Worm (Caenorhabditis elegans): Measurements from ENCODE around the gene K04C2.7.
A peak's percentile ranks its signal among the peaks of the same experiment; 100 is the strongest.

Gene K04C2.7

ce11 chrIII:6887574-6887973, 6.7 kb downstream of the K04C2.7 start (continued):
- TF ChIP-seq nhr-6 (tag; optimal IDR thresholded peaks at IDR 0.05) (peak; percentile 49), ceh-32 (tag; optimal IDR thresholded peaks at IDR 0.05; ENCODE audit: poor library complexity) (no peak), mdt-29 (GFP tag; IDR thresholded peaks at IDR 0.05) (peak; percentile 66; the same call in 1 of the 2 replicates), nhr-237 (tag; optimal IDR thresholded peaks at IDR 0.05) (no peak), ces-1 (GFP tag; optimal IDR thresholded peaks at IDR 0.05) (no peak), unc-39 (tag; optimal IDR thresholded peaks at IDR 0.05) (no peak), ZK546.5 (tag; optimal IDR thresholded peaks at IDR 0.05) (no peak), zfp-2 (tag; optimal IDR thresholded peaks at IDR 0.05) (peak; percentile 1), F37D6.2 (tag; optimal IDR thresholded peaks at IDR 0.05) (no peak), daf-8 (GFP tag; IDR thresholded peaks at IDR 0.05) (no peak), php-3 (GFP tag; IDR thresholded peaks at IDR 0.05) (peak; percentile 65; the same call in 1 of the 2 replicates), nhr-48 (tag; optimal IDR thresholded peaks at IDR 0.05) (peak; percentile 5), rbr-2 (tag; optimal IDR thresholded peaks at IDR 0.05) (peak; percentile 67), ceh-28 (tag; optimal IDR thresholded peaks at IDR 0.05) (no peak), ama-1 (optimal IDR thresholded peaks at IDR 0.05) (peak; percentile 14), arid-1 (GFP tag; conservative IDR thresholded peaks at IDR 0.05) (peak; percentile 84), snpc-1.2 (GFP tag; IDR thresholded peaks at IDR 0.05) (peak; percentile 79), hif-1 (tag; optimal IDR thresholded peaks at IDR 0.05) (peak in 1 of 2 experiments; percentile 62), snpc-4 (tag; optimal IDR thresholded peaks at IDR 0.05) (peak; percentile 29), duxl-1 (tag; optimal IDR thresholded peaks at IDR 0.05; ENCODE audit: poor library complexity) (no peak), F49E8.2 (tag; optimal IDR thresholded peaks at IDR 0.05; ENCODE audit: borderline replicate concordance) (peak; percentile 66), nhr-10 (tag; optimal IDR thresholded peaks at IDR 0.05) (no peak), ceh-20 (GFP tag; IDR thresholded peaks at IDR 0.05) (no peak; the same call in none of the 2 replicates), unc-130 (GFP tag; optimal IDR thresholded peaks at IDR 0.05) (peak; percentile 51), jun-1 (tag; optimal IDR thresholded peaks at IDR 0.05) (no peak), Y5F2A.4 (GFP tag; optimal IDR thresholded peaks at IDR 0.05) (peak; percentile 48), ceh-44 (GFP tag; IDR thresholded peaks at IDR 0.05) (peak; percentile 91), mxl-3 (GFP tag; optimal IDR thresholded peaks at IDR 0.05) (no peak), ZK337.2 (GFP tag; IDR thresholded peaks at IDR 0.05) (0 out of 2 replicates have a peak, but pooled peaks have one; percentile 58), D1046.2 (GFP tag; IDR thresholded peaks at IDR 0.05) (0 out of 2 replicates have a peak, but pooled peaks have one; percentile 69), fkh-10 (GFP tag; optimal IDR thresholded peaks at IDR 0.05) (no peak), nhr-25 (tag; optimal IDR thresholded peaks at IDR 0.05; ENCODE audit: borderline replicate concordance, insufficient read depth) (no peak)

- TF ChIP-seq ztf-7 (tag; optimal IDR thresholded peaks at IDR 0.05) (no peak), pqm-1 (tag; optimal IDR thresholded peaks at IDR 0.05) (no peak), aha-1 (tag) (no peak), sdz-12 (GFP tag; optimal IDR thresholded peaks at IDR 0.05) (no peak), ces-1 (GFP tag; optimal IDR thresholded peaks at IDR 0.05) (no peak), fkh-10 (GFP tag; optimal IDR thresholded peaks at IDR 0.05) (no peak), T20F7.1 (GFP tag; optimal IDR thresholded peaks at IDR 0.05) (no peak), duxl-1 (tag; optimal IDR thresholded peaks at IDR 0.05; ENCODE audit: poor library complexity) (peak; percentile 25), mxl-3 (GFP tag; optimal IDR thresholded peaks at IDR 0.05) (peak; percentile 63), Y105C5A.15 (GFP tag; IDR thresholded peaks at IDR 0.05) (peak; percentile 79; the same call in 1 of the 2 replicates), lin-1 (GFP tag; IDR thresholded peaks at IDR 0.05) (peak; percentile 47), unc-62 (GFP tag; optimal IDR thresholded peaks at IDR 0.05 in 1 of 2) (peak in 1 of 2 experiments; percentile 7), unc-62 (tag; optimal IDR thresholded peaks at IDR 0.05) (no peak), F10B5.3 (tag; optimal IDR thresholded peaks at IDR 0.05) (peak; percentile 16), daf-19 (GFP tag; conservative IDR thresholded peaks at IDR 0.05) (peak; percentile 76; the same call in 1 of the 2 replicates), daf-8 (GFP tag; IDR thresholded peaks at IDR 0.05) (no peak), dpl-1 (GFP tag; optimal IDR thresholded peaks at IDR 0.05) (peak; percentile 9), F37D6.2 (tag; optimal IDR thresholded peaks at IDR 0.05) (peak; percentile 18), Y5F2A.4 (GFP tag; optimal IDR thresholded peaks at IDR 0.05) (peak; percentile 63), jun-1 (tag; optimal IDR thresholded peaks at IDR 0.05) (no peak), lir-3 (tag; optimal IDR thresholded peaks at IDR 0.05) (peak; percentile 10), fos-1 (tag; optimal IDR thresholded peaks at IDR 0.05) (no peak), lin-38 (GFP tag; IDR thresholded peaks at IDR 0.05) (peak; percentile 78), nhr-11 (tag; optimal IDR thresholded peaks at IDR 0.05) (no peak), tra-1 (GFP tag; IDR thresholded peaks at IDR 0.05) (peak; percentile 77), dmd-9 (GFP tag; IDR thresholded peaks at IDR 0.05) (0 out of 2 replicates have a peak, but pooled peaks have one; percentile 17), daf-12 (tag; optimal IDR thresholded peaks at IDR 0.05) (no peak)
Observed at ce11 chrIII:6888497-6888896, 7.6 kb downstream of the K04C2.7 start.
